Worm (Caenorhabditis elegans): Measurements from ENCODE around the gene srh-283.

ce11 chrV:17810053-17810452 is 44.9 kb downstream of the srh-283 start, which contains the start of gene srh-296:
- TF ChIP-seq him-1 (tag; optimal IDR thresholded peaks at IDR 0.05): no peak
- no peak for TF ChIP-seq W03F9.2 (tag; optimal IDR thresholded peaks at IDR 0.05)

Data from whole organism, L4/young adult.